Fruit fly (Drosophila melanogaster) whole organism, pupa: ENCODE measurements around the gene CG9331.

Experiments
- CG12605 ChIP-seq: fragments of 200-800 bp; sonication (Bioruptor generic); IDR thresholded peaks from 2 replicates; pipeline ENCODE4 v1.3.6; 2022; ENCODE audit warnings: missing biosample characterization, missing genetic modification characterization
- CG13204 ChIP-seq: fragments of 200-800 bp; sonication (Bioruptor generic); optimal IDR thresholded peaks from 2 replicates; lab custom pipeline; 2018; ENCODE audit warnings: missing biosample characterization, mild to moderate bottlenecking, missing genetic modification characterization, moderate library complexity
- CG15710 ChIP-seq: fragments of 200-800 bp; sonication (Bioruptor generic); optimal IDR thresholded peaks from 2 replicates; lab custom pipeline; 2018; ENCODE audit warnings: missing biosample characterization, mild to moderate bottlenecking, missing genetic modification characterization, moderate library complexity
- CG17806 ChIP-seq: fragments of 200-800 bp; sonication (Bioruptor generic); optimal IDR thresholded peaks from 2 replicates; lab custom pipeline; 2018; ENCODE audit warnings: missing biosample characterization, mild to moderate bottlenecking, missing genetic modification characterization, moderate library complexity
- CG32121 ChIP-seq: fragments of 200-800 bp; sonication (Bioruptor generic); IDR thresholded peaks from 2 replicates; pipeline ENCODE4 v1.3.6; 2022; ENCODE audit warnings: missing biosample characterization, missing genetic modification characterization
- CG34367 ChIP-seq: fragments of 200-800 bp; sonication (Bioruptor generic); optimal IDR thresholded peaks from 2 replicates; lab custom pipeline; 2018; ENCODE audit warnings: missing biosample characterization, mild to moderate bottlenecking, missing genetic modification characterization
- CG4496 ChIP-seq: fragments of 200-800 bp; sonication (Bioruptor generic); IDR thresholded peaks from 3 replicates; pipeline ENCODE4 v1.3.6; 2022; ENCODE audit warnings: missing biosample characterization, missing genetic modification characterization
- CG8301 ChIP-seq: fragments of 200-800 bp; sonication (Bioruptor generic); optimal IDR thresholded peaks from 2 replicates; lab custom pipeline; 2018; ENCODE audit warnings: missing biosample characterization, mild to moderate bottlenecking, missing genetic modification characterization
- D1 ChIP-seq: fragments of 200-800 bp; sonication (Bioruptor generic); optimal IDR thresholded peaks from 2 replicates; lab custom pipeline; 2018; ENCODE audit warnings: missing biosample characterization, mild to moderate bottlenecking, missing genetic modification characterization, moderate library complexity
- EcR ChIP-seq: fragments of 200-800 bp; sonication (Bioruptor generic); optimal IDR thresholded peaks from 3 replicates; lab custom pipeline; 2019; ENCODE audit warnings: missing biosample characterization, missing genetic modification characterization, mild to moderate bottlenecking, moderate library complexity, missing genetic modification reagents
- Snoo ChIP-seq: fragments of 200-800 bp; sonication (Bioruptor generic); optimal IDR thresholded peaks from 3 replicates; lab custom pipeline; 2017; ENCODE audit warnings: missing biosample characterization, mild to moderate bottlenecking, missing genetic modification characterization, inconsistent platforms
- fd96Ca ChIP-seq: fragments of 200-800 bp; sonication (Bioruptor generic); IDR thresholded peaks from 3 replicates; pipeline ENCODE4 v1.3.6; 2022; ENCODE audit warnings: missing biosample characterization, missing genetic modification characterization

DNA sequence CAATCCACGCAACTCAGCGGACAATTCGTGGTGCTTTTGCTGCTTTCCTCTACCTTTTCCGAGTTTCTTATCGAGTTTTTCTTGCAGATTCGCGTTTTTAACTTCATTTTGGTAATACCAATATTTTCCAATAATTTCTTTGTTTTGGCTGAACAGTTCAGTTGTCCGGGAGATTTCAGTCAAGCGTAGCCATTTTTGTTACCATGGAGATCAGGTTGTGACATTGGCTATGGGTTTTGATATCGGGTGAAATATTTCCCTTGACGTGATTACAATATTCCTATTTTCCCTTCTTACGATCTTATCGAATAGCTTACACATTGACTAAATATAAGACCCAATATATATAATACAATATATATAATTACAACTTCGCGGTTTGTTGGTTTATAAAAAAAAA, 12.9 kb downstream of the CG9331 start, which contains the start of gene Oseg5:
- no peak for TF ChIP-seq CG34367 (tag; lab: Kevin White, UChicago)
- no peak for TF ChIP-seq CG12605
- no peak for TF ChIP-seq EcR (GFP tag; lab: Kevin White, UChicago)
- TF ChIP-seq CG8301 (tag; lab: Kevin White, UChicago) = no peak
- no peak for TF ChIP-seq fd96Ca
- TF ChIP-seq CG32121 = no peak
- no peak for TF ChIP-seq Snoo (tag; lab: Kevin White, UChicago)
- no peak for TF ChIP-seq D1 (tag; lab: Kevin White, UChicago)
- no peak for TF ChIP-seq CG15710 (tag; lab: Kevin White, UChicago)
- no peak for TF ChIP-seq CG13204 (GFP tag; lab: Kevin White, UChicago)
- TF ChIP-seq CG4496 (GFP tag; lab: Robert Waterston, UW) = no peak
- no peak for TF ChIP-seq CG17806 (tag; lab: Kevin White, UChicago)
